Fruit fly (Drosophila melanogaster): ENCODE data around the gene ND-13B.

DNA sequence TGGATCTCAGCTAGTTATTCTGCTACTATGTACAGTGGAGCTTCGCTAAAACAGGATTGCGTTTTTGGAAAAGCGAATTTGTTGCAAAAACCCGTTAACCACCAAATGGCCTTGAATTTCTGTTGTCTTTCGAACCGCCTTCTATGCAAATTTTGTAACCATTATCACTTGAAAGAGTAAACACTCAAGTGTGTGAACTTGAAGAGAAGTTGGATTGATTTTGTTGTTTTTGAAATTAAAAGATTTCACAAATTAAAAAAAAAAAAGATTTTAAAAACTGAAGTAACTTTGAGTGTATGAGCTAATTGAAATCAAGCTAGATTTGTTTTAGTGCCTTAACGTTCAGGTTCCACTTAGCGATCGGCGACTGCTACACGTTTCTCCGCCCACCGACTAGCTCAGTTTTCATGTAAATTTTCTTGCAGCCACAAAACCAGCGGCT is 10.0 kb downstream of the ND-13B start:
- TF ChIP-seq svp (GFP tag) = peak; percentile 72
- no peak for TF ChIP-seq Sox102F (GFP tag; optimal IDR thresholded peaks at IDR 0.05)
- peak; percentile 76 for TF ChIP-seq cyc (GFP tag; optimal IDR thresholded peaks at IDR 0.05)
- TF ChIP-seq CG6792 (GFP tag; optimal IDR thresholded peaks at IDR 0.05) = peak; percentile 69

All from whole organism, prepupa.